Worm (Caenorhabditis elegans) whole organism, mixed stage, embryonic: ENCODE data around the gene srw-86.

Experiments
- ces-1 ChIP-seq: fragments of 150-350 bp; optimal IDR thresholded peaks from 2 replicates; lab custom pipeline; 2014; ENCODE audit warnings: missing biosample characterization, missing genetic modification reagents, missing genetic modification characterization
- cnd-1 ChIP-seq: fragments of 200-800 bp; sonication (Bioruptor generic); optimal IDR thresholded peaks from 2 replicates; lab custom pipeline; 2018; ENCODE audit warnings: mild to moderate bottlenecking, missing genetic modification characterization, missing compliant biosample characterization
- drap-1 ChIP-seq: fragments of 200-800 bp; sonication (Bioruptor generic); optimal IDR thresholded peaks from 3 replicates; lab custom pipeline; 2018; ENCODE audit warnings: mild to moderate bottlenecking, missing genetic modification characterization, missing compliant biosample characterization
- elt-1 ChIP-seq: sonication (generic microtip); optimal IDR thresholded peaks from 2 replicates; lab custom pipeline; 2017; ENCODE audit warnings: missing genetic modification characterization, mild to moderate bottlenecking, missing compliant biosample characterization, antibody characterized with exemption, moderate library complexity, borderline replicate concordance; ENCODE audit not compliant: insufficient read depth
- flh-1 ChIP-seq: fragments of 200-800 bp; sonication (Bioruptor generic); optimal IDR thresholded peaks from 2 replicates; lab custom pipeline; 2018; ENCODE audit warnings: mild to moderate bottlenecking, missing genetic modification characterization, moderate library complexity, missing compliant biosample characterization
- mab-5 ChIP-seq: fragments of 150-350 bp; optimal IDR thresholded peaks from 2 replicates; lab custom pipeline; 2014; ENCODE audit warnings: missing biosample characterization, missing genetic modification characterization
- mep-1 ChIP-seq: fragments of 150-350 bp; optimal IDR thresholded peaks from 2 replicates; lab custom pipeline; 2017; ENCODE audit warnings: missing biosample characterization, missing genetic modification reagents, missing genetic modification characterization, inconsistent platforms
- nhr-237 ChIP-seq: fragments of 150-350 bp; optimal IDR thresholded peaks from 2 replicates; lab custom pipeline; 2014; ENCODE audit warnings: missing biosample characterization, missing genetic modification characterization
- nhr-28 ChIP-seq: fragments of 150-350 bp; optimal IDR thresholded peaks from 2 replicates; lab custom pipeline; 2014; ENCODE audit warnings: missing biosample characterization, missing genetic modification characterization
- pha-4 ChIP-seq: fragments of 150-350 bp; optimal IDR thresholded peaks from 2 replicates; lab custom pipeline; 2018; ENCODE audit warnings: missing biosample characterization, missing genetic modification reagents, missing genetic modification characterization
- snpc-4 ChIP-seq: fragments of 150-350 bp; optimal IDR thresholded peaks from 2 replicates; lab custom pipeline; 2014; ENCODE audit warnings: missing biosample characterization, missing genetic modification characterization

ce11 chrV:19400619-19401018 lies at the start of gene srw-86:
- no peak for TF ChIP-seq flh-1 (GFP tag; lab: Kevin White, UChicago)
- no peak for TF ChIP-seq ces-1
- no peak for TF ChIP-seq cnd-1 (tag; lab: Kevin White, UChicago)
- no peak for TF ChIP-seq elt-1 (tag; lab: Kevin White, UChicago)
- TF ChIP-seq mab-5 (tag; lab: Kevin White, UChicago), result no peak
- no peak for TF ChIP-seq nhr-28 (tag; lab: Kevin White, UChicago)
- TF ChIP-seq drap-1, result no peak
- TF ChIP-seq nhr-237 (tag; lab: Kevin White, UChicago), result no peak
- TF ChIP-seq snpc-4 (tag; lab: Kevin White, UChicago), result no peak
- no peak for TF ChIP-seq pha-4 (tag; lab: Kevin White, UChicago)
- TF ChIP-seq mep-1 (tag; lab: Kevin White, UChicago), result no peak
